Fruit fly (Drosophila melanogaster) whole organism, embryonic: ENCODE measurements around the gene CG4770.

Experiments
- B-H1 ChIP-seq: fragments of 200-800 bp; sonication (Bioruptor generic); IDR thresholded peaks from 3 replicates; pipeline ENCODE4 v1.3.6; 2022; ENCODE audit warnings: missing biosample characterization, missing genetic modification characterization
- Bgb ChIP-seq: fragments of 200-800 bp; sonication (Bioruptor generic); IDR thresholded peaks from 2 replicates; pipeline ENCODE4 v1.3.6; 2022; ENCODE audit warnings: missing biosample characterization, missing genetic modification characterization; ENCODE audit not compliant: partially characterized antibody
- Blimp-1 ChIP-seq: fragments of 200-800 bp; sonication (Bioruptor generic); optimal IDR thresholded peaks from 3 replicates; lab custom pipeline; 2018; ENCODE audit warnings: missing biosample characterization, missing genetic modification characterization, mild to moderate bottlenecking, moderate library complexity, missing genetic modification reagents
- CG1024 ChIP-seq: fragments of 200-800 bp; sonication (Bioruptor generic); IDR thresholded peaks from 2 replicates; pipeline ENCODE4 v1.3.6; 2022; ENCODE audit warnings: missing biosample characterization, missing genetic modification characterization
- CG10366 ChIP-seq: fragments of 200-800 bp; sonication (Bioruptor generic); IDR thresholded peaks from 2 replicates; pipeline ENCODE4 v1.3.6; 2022; ENCODE audit warnings: missing biosample characterization, missing genetic modification characterization
- CG10431 ChIP-seq: fragments of 200-800 bp; sonication (Bioruptor generic); optimal IDR thresholded peaks from 3 replicates; lab custom pipeline; 2018; ENCODE audit warnings: missing biosample characterization, mild to moderate bottlenecking, missing genetic modification characterization
- CG10462 ChIP-seq: fragments of 200-800 bp; sonication (Bioruptor generic); optimal IDR thresholded peaks from 2 replicates; lab custom pipeline; 2016; ENCODE audit warnings: missing biosample characterization, missing genetic modification characterization
- CG12219 ChIP-seq: fragments of 200-800 bp; sonication (Bioruptor generic); optimal IDR thresholded peaks from 3 replicates; lab custom pipeline; 2018; ENCODE audit warnings: missing biosample characterization, mild to moderate bottlenecking, missing genetic modification characterization
- CG12236 ChIP-seq: fragments of 200-800 bp; sonication (Bioruptor generic); optimal IDR thresholded peaks from 2 replicates; lab custom pipeline; 2016; ENCODE audit warnings: missing biosample characterization, missing genetic modification characterization
- CG12942 ChIP-seq: fragments of 200-800 bp; sonication (Bioruptor generic); optimal IDR thresholded peaks from 3 replicates; lab custom pipeline; 2016; ENCODE audit warnings: missing biosample characterization, missing genetic modification characterization
- CG1647 ChIP-seq: fragments of 200-800 bp; sonication (Bioruptor generic); optimal IDR thresholded peaks from 3 replicates; lab custom pipeline; 2016; ENCODE audit warnings: missing biosample characterization, missing genetic modification characterization
- CG1832 ChIP-seq: fragments of 200-800 bp; sonication (Bioruptor generic); optimal IDR thresholded peaks from 2 replicates; lab custom pipeline; 2017; ENCODE audit warnings: missing biosample characterization, mild to moderate bottlenecking, missing genetic modification characterization, inconsistent platforms
- CG18619 ChIP-seq: fragments of 200-800 bp; sonication (Bioruptor generic); optimal IDR thresholded peaks from 3 replicates; lab custom pipeline; 2017; ENCODE audit warnings: missing biosample characterization, mild to moderate bottlenecking, missing genetic modification characterization
- CG2120 ChIP-seq: fragments of 200-800 bp; sonication (Bioruptor generic); optimal IDR thresholded peaks from 3 replicates; lab custom pipeline; 2016; ENCODE audit warnings: missing biosample characterization, missing genetic modification characterization
- CG2889 ChIP-seq: fragments of 200-800 bp; sonication (Bioruptor generic); IDR thresholded peaks from 3 replicates; pipeline ENCODE4 v1.3.6; 2022; ENCODE audit warnings: missing biosample characterization, missing genetic modification characterization
- CG33213 ChIP-seq: fragments of 200-800 bp; sonication (Bioruptor generic); optimal IDR thresholded peaks from 3 replicates; lab custom pipeline; 2016; ENCODE audit warnings: missing biosample characterization, missing genetic modification characterization
- CG4404 ChIP-seq: fragments of 200-800 bp; sonication (Bioruptor generic); IDR thresholded peaks from 2 replicates; pipeline ENCODE4 v1.3.6; 2022; ENCODE audit warnings: missing biosample characterization, missing genetic modification characterization
- CG6683 ChIP-seq: fragments of 200-800 bp; sonication (Bioruptor generic); optimal IDR thresholded peaks from 2 replicates; lab custom pipeline; 2017; ENCODE audit warnings: missing biosample characterization, mild to moderate bottlenecking, missing genetic modification characterization, missing genetic modification reagents
- CG6765 ChIP-seq: fragments of 200-800 bp; sonication (Bioruptor generic); optimal IDR thresholded peaks from 3 replicates; lab custom pipeline; 2017; ENCODE audit warnings: missing biosample characterization, mild to moderate bottlenecking, missing genetic modification characterization
- CG9817 ChIP-seq: fragments of 200-800 bp; sonication (Bioruptor generic); optimal IDR thresholded peaks from 2 replicates; lab custom pipeline; 2018; ENCODE audit warnings: missing biosample characterization, mild to moderate bottlenecking, missing genetic modification characterization, moderate library complexity
- CkIIα-i1 ChIP-seq: fragments of 200-800 bp; sonication (Bioruptor generic); IDR thresholded peaks from 2 replicates; pipeline ENCODE4 v1.3.6; 2022; ENCODE audit warnings: missing biosample characterization, missing genetic modification characterization
- CrebB ChIP-seq: fragments of 200-800 bp; sonication (Bioruptor generic); optimal IDR thresholded peaks from 3 replicates; lab custom pipeline; 2018; ENCODE audit warnings: missing biosample characterization, mild to moderate bottlenecking, missing genetic modification characterization
- Dp ChIP-seq: fragments of 200-800 bp; sonication (Bioruptor generic); optimal IDR thresholded peaks from 2 replicates; lab custom pipeline; 2018; ENCODE audit warnings: missing biosample characterization, mild to moderate bottlenecking, missing genetic modification characterization, moderate library complexity
- Drgx ChIP-seq: fragments of 200-800 bp; sonication (Bioruptor generic); IDR thresholded peaks from 2 replicates; pipeline ENCODE4 v1.3.6; 2022; ENCODE audit warnings: missing biosample characterization, missing genetic modification characterization
- Gsc ChIP-seq: fragments of 200-800 bp; sonication (Bioruptor generic); IDR thresholded peaks from 2 replicates; pipeline ENCODE4 v1.3.6; 2022; ENCODE audit warnings: missing biosample characterization, missing genetic modification characterization
- Med ChIP-seq: fragments of 200-800 bp; sonication (Bioruptor generic); peaks from one replicate; lab custom pipeline; 2016; ENCODE audit warnings: missing biosample characterization, missing genetic modification characterization, mild to moderate bottlenecking, inconsistent platforms, moderate library complexity
- Poxn ChIP-seq: fragments of 200-800 bp; sonication (Bioruptor generic); IDR thresholded peaks from 2 replicates; pipeline ENCODE4 v1.3.6; 2022; ENCODE audit warnings: missing biosample characterization, missing genetic modification characterization
- Scr ChIP-seq: fragments of 200-800 bp; sonication (Bioruptor generic); IDR thresholded peaks from 2 replicates; pipeline ENCODE4 v1.3.6; 2022; ENCODE audit warnings: missing biosample characterization, missing genetic modification characterization; ENCODE audit not compliant: partially characterized antibody
- Taf1 ChIP-seq: fragments of 200-800 bp; sonication (Bioruptor generic); IDR thresholded peaks from 2 replicates; pipeline ENCODE4 v1.3.6; 2022; ENCODE audit warnings: missing biosample characterization, missing genetic modification characterization
- Usf ChIP-seq: fragments of 200-800 bp; sonication (Bioruptor generic); optimal IDR thresholded peaks from 2 replicates; lab custom pipeline; 2017; ENCODE audit warnings: missing genotype, missing biosample characterization, missing genetic modification characterization
- Xrp1 ChIP-seq: fragments of 200-800 bp; sonication (Bioruptor generic); IDR thresholded peaks from 2 replicates; pipeline ENCODE4 v1.3.6; 2022; ENCODE audit warnings: missing biosample characterization, missing genetic modification characterization
- abd-A ChIP-seq: fragments of 200-800 bp; sonication (Bioruptor generic); optimal IDR thresholded peaks from 3 replicates; lab custom pipeline; 2019; ENCODE audit warnings: missing biosample characterization, mild to moderate bottlenecking, missing genetic modification characterization, moderate library complexity
- cato ChIP-seq: fragments of 200-800 bp; sonication (Bioruptor generic); optimal IDR thresholded peaks from 2 replicates; lab custom pipeline; 2016; ENCODE audit warnings: missing biosample characterization, missing genetic modification characterization, borderline replicate concordance
- danr ChIP-seq: fragments of 200-800 bp; sonication (Bioruptor generic); IDR thresholded peaks from 2 replicates; pipeline ENCODE4 v1.3.6; 2022; ENCODE audit warnings: missing biosample characterization, missing genetic modification characterization
- eve ChIP-seq, 2 experiments: fragments of >200 bp; optimal IDR thresholded peaks; 2 replicates each; lab custom pipeline; 2017; ENCODE audit warnings: missing biosample characterization in 2 of 2, missing genetic modification characterization in 2 of 2
- ewg ChIP-seq: fragments of 200-800 bp; sonication (Bioruptor generic); optimal IDR thresholded peaks from 3 replicates; lab custom pipeline; 2017; ENCODE audit warnings: mild to moderate bottlenecking, missing biosample characterization, missing genetic modification reagents, missing genetic modification characterization
- exex ChIP-seq: fragments of 200-800 bp; sonication (Bioruptor generic); optimal IDR thresholded peaks from 4 replicates; lab custom pipeline; 2018; ENCODE audit warnings: missing biosample characterization, mild to moderate bottlenecking, missing genetic modification characterization, moderate library complexity
- fru ChIP-seq: fragments of >200 bp; optimal IDR thresholded peaks from 2 replicates; lab custom pipeline; 2017
- ftz-f1 ChIP-seq: fragments of 200-800 bp; sonication (Bioruptor generic); optimal IDR thresholded peaks from 2 replicates; lab custom pipeline; 2016; ENCODE audit warnings: missing biosample characterization, missing genetic modification characterization
- ind ChIP-seq: fragments of 200-800 bp; sonication (Bioruptor generic); optimal IDR thresholded peaks from 3 replicates; lab custom pipeline; 2016; ENCODE audit warnings: missing biosample characterization, missing genetic modification characterization
- jing ChIP-seq: fragments of 200-800 bp; sonication (Bioruptor generic); optimal IDR thresholded peaks from 2 replicates; lab custom pipeline; 2018; ENCODE audit warnings: missing biosample characterization, mild to moderate bottlenecking, missing genetic modification characterization
- jumu ChIP-seq: fragments of 200-800 bp; sonication (Bioruptor generic); optimal IDR thresholded peaks from 3 replicates; lab custom pipeline; 2016; ENCODE audit warnings: missing biosample characterization, missing genetic modification characterization
- nerfin-2 ChIP-seq: fragments of 200-800 bp; sonication (Bioruptor generic); IDR thresholded peaks from 2 replicates; pipeline ENCODE4 v1.3.6; 2022; ENCODE audit warnings: missing biosample characterization, missing genetic modification characterization; ENCODE audit not compliant: partially characterized antibody
- otp ChIP-seq: fragments of 200-800 bp; sonication (Bioruptor generic); IDR thresholded peaks from 3 replicates; pipeline ENCODE4, ENCODE4 v1.3.6; 2022; ENCODE audit warnings: missing biosample characterization, missing genetic modification characterization
- pb ChIP-seq: fragments of 200-800 bp; sonication (Bioruptor generic); optimal IDR thresholded peaks from 3 replicates; lab custom pipeline; 2016; ENCODE audit warnings: missing biosample characterization, missing genetic modification characterization
- peb ChIP-seq: fragments of 200-800 bp; sonication (Bioruptor generic); IDR thresholded peaks from 2 replicates; pipeline ENCODE4 v1.3.6; 2022; ENCODE audit warnings: missing biosample characterization, missing genetic modification characterization
- pros ChIP-seq: fragments of 200-800 bp; sonication (Bioruptor generic); optimal IDR thresholded peaks from 3 replicates; lab custom pipeline; 2019; ENCODE audit warnings: missing biosample characterization, mild to moderate bottlenecking, missing genetic modification characterization, moderate library complexity
- sens-2 ChIP-seq: fragments of 200-800 bp; sonication (Bioruptor generic); IDR thresholded peaks from 2 replicates; pipeline ENCODE4 v1.3.6; 2022; ENCODE audit warnings: missing biosample characterization, missing genetic modification characterization
- sisA ChIP-seq: fragments of 200-800 bp; sonication (Bioruptor generic); IDR thresholded peaks from 2 replicates; pipeline ENCODE4 v1.3.6; 2022; ENCODE audit warnings: missing biosample characterization, missing genetic modification characterization
- slp2 ChIP-seq: fragments of 200-800 bp; sonication (Bioruptor generic); optimal IDR thresholded peaks from 2 replicates; lab custom pipeline; 2016; ENCODE audit warnings: missing biosample characterization, missing genetic modification characterization
- unpg ChIP-seq: fragments of 200-800 bp; sonication (Bioruptor generic); optimal IDR thresholded peaks from 3 replicates; lab custom pipeline; 2018; ENCODE audit warnings: missing biosample characterization, mild to moderate bottlenecking, missing genetic modification characterization, moderate library complexity
- zfh1 ChIP-seq: fragments of 200-800 bp; sonication (Bioruptor generic); IDR thresholded peaks from 3 replicates; pipeline ENCODE4 v1.3.6; 2022; ENCODE audit warnings: missing biosample characterization, missing genetic modification characterization

The CG4770 gene

DNA sequence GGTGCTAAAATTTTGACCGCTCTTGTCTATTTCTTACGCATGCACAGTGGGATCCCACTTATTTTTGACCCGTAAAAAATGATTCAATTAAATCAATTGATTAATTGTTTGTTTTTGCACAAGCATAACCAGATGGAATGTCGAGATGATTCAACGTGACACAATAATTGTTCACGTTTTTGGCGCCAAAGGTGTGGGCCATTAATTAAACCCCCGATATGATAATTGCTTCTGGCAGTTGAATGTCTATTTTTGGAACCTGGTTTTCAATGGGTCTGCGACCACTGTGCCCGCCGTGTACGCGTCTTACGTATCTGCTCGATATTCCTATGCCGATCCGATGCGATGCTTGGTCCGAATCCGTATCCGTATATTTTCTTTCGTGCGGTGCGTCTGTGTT is 26.3 kb upstream of the CG4770 start (continued):
- peak; percentile 36 for TF ChIP-seq cato
- 0 out of 2 replicates have a peak, but pooled peaks have one; percentile 25 for TF ChIP-seq Scr (GFP tag; lab: Robert Waterston, UW)
- TF ChIP-seq CG10431 (GFP tag; lab: Kevin White, UChicago) = no peak
- TF ChIP-seq Poxn (GFP tag; lab: Robert Waterston, UW) = 0 out of 2 replicates have a peak, but pooled peaks have one; percentile 14
- TF ChIP-seq fru = no peak
- peak; percentile 72 for TF ChIP-seq peb (GFP tag; lab: Robert Waterston, UW)
- peak; percentile 11 for TF ChIP-seq CG6683
- no peak for TF ChIP-seq pros
- peak; percentile 45 for TF ChIP-seq CG12236 (GFP tag; lab: Kevin White, UChicago)
- TF ChIP-seq Blimp-1 (GFP tag; lab: Kevin White, UChicago) = no peak
- peak; percentile 82 for TF ChIP-seq zfh1 (GFP tag; lab: Robert Waterston, UW)
- TF ChIP-seq sens-2 (GFP tag; lab: Robert Waterston, UW) = peak; percentile 55; the same call in 1 of the 2 replicates
- no peak for TF ChIP-seq abd-A
- TF ChIP-seq CG12942 = peak; percentile 32
- TF ChIP-seq B-H1 (GFP tag; lab: Robert Waterston, UW) = peak; percentile 54
- TF ChIP-seq unpg (GFP tag; lab: Kevin White, UChicago) = peak; percentile 82
- TF ChIP-seq CG2120 (GFP tag; lab: Kevin White, UChicago) = peak; percentile 55
- peak; percentile 54 for TF ChIP-seq CG6765 (GFP tag; lab: Kevin White, UChicago)
- TF ChIP-seq CG1832 (GFP tag; lab: Kevin White, UChicago) = no peak
- peak; percentile 72 for TF ChIP-seq CG12219 (GFP tag; lab: Kevin White, UChicago)
- TF ChIP-seq Gsc (GFP tag; lab: Robert Waterston, UW) = peak; percentile 59
- peak; percentile 74 for TF ChIP-seq pb (GFP tag; lab: Kevin White, UChicago)
- no peak for TF ChIP-seq ewg (GFP tag; lab: Kevin White, UChicago)
- TF ChIP-seq CG1024 = no peak
- TF ChIP-seq CG1647 (GFP tag; lab: Kevin White, UChicago) = peak; percentile 8
- TF ChIP-seq CG9817 (tag; lab: Kevin White, UChicago) = peak; percentile 72
- TF ChIP-seq CG2889 (GFP tag; lab: Robert Waterston, UW) = no peak
- TF ChIP-seq Taf1 (GFP tag; lab: Robert Waterston, UW) = no peak; the same call in 1 of the 2 replicates
- TF ChIP-seq danr = no peak
- TF ChIP-seq exex = no peak
- TF ChIP-seq Drgx (GFP tag; lab: Robert Waterston, UW) = peak; percentile 68
- peak; percentile 39 for TF ChIP-seq CG18619 (GFP tag; lab: Kevin White, UChicago)
- no peak for TF ChIP-seq CkIIα-i1 (GFP tag; lab: Robert Waterston, UW)
- no peak for TF ChIP-seq nerfin-2 (GFP tag; lab: Robert Waterston, UW)
- TF ChIP-seq jumu (GFP tag; lab: Kevin White, UChicago) = peak; percentile 80
- peak; percentile 41 for TF ChIP-seq Bgb (GFP tag; lab: Robert Waterston, UW)
- peak; percentile 71 for TF ChIP-seq sisA
- peak; percentile 58 for TF ChIP-seq CrebB (tag; lab: Kevin White, UChicago)
- peak; percentile 33 for TF ChIP-seq slp2 (GFP tag; lab: Kevin White, UChicago)
- TF ChIP-seq eve (GFP tag; optimal IDR thresholded peaks at IDR 0.05; lab: Kevin White, UChicago) = no peak
- TF ChIP-seq Xrp1 = peak; percentile 80; the same call in 1 of the 2 replicates
- TF ChIP-seq otp (GFP tag; lab: Robert Waterston, UW) = peak; percentile 74; the same call in 1 of the 3 replicates
- peak; percentile 58 for TF ChIP-seq CG33213
- peak; percentile 64 for TF ChIP-seq CG4404 (GFP tag; lab: Robert Waterston, UW)
- TF ChIP-seq Usf (GFP tag; lab: Kevin White, UChicago) = peak; percentile 28
- TF ChIP-seq Med = peak; percentile 97
- no peak for TF ChIP-seq CG10462 (GFP tag; lab: Kevin White, UChicago)
- TF ChIP-seq jing (GFP tag; lab: Kevin White, UChicago) = peak; percentile 41
- peak; percentile 53 for TF ChIP-seq CG10366 (GFP tag; lab: Robert Waterston, UW)
- no peak for TF ChIP-seq ftz-f1
- TF ChIP-seq Dp (GFP tag; lab: Kevin White, UChicago) = no peak
- peak; percentile 80 for TF ChIP-seq ind (GFP tag; lab: Kevin White, UChicago)
